Worm (Caenorhabditis elegans) whole organism, young adult: ENCODE data around the gene T10B5.7.
A peak's percentile ranks its signal among the peaks of the same experiment; 100 is the strongest.

Source experiments
- B0035.1 ChIP-seq: sonication (generic microtip); optimal IDR thresholded peaks from 2 replicates; lab custom pipeline; 2016; ENCODE audit warnings: missing genetic modification characterization, mild to moderate bottlenecking, missing compliant biosample characterization, missing genotype, missing genetic modification reagents
- C06A6.2 ChIP-seq: fragments of 200-800 bp; sonication (Bioruptor generic); conservative IDR thresholded peaks from 2 replicates; pipeline ENCODE4 v1.3.6; 2022; ENCODE audit warnings: missing genetic modification characterization, missing compliant biosample characterization
- D2030.7 ChIP-seq: fragments of 200-800 bp; sonication (Bioruptor generic); IDR thresholded peaks from 2 replicates; pipeline ENCODE4 v1.3.6; 2022; ENCODE audit warnings: missing genetic modification reagents, missing genetic modification characterization, missing compliant biosample characterization
- F10E7.11 ChIP-seq: sonication (generic microtip); optimal IDR thresholded peaks from 2 replicates; lab custom pipeline; 2017; ENCODE audit warnings: mild to moderate bottlenecking, missing genetic modification characterization, moderate library complexity, missing compliant biosample characterization
- T07F8.4 ChIP-seq: sonication (generic microtip); optimal IDR thresholded peaks from 2 replicates; lab custom pipeline; 2016; ENCODE audit warnings: mild to moderate bottlenecking, missing genetic modification characterization, moderate library complexity, missing compliant biosample characterization
- Y56A3A.18 ChIP-seq: fragments of 200-800 bp; sonication (Bioruptor generic); IDR thresholded peaks from 2 replicates; pipeline ENCODE4 v1.3.6; 2022; ENCODE audit warnings: missing genetic modification reagents, missing genetic modification characterization, missing compliant biosample characterization
- Y67H2A.10 ChIP-seq: fragments of 200-800 bp; sonication (Bioruptor generic); conservative IDR thresholded peaks from 2 replicates; pipeline ENCODE4 v1.3.6; 2022; ENCODE audit warnings: missing genetic modification reagents, missing genetic modification characterization, missing compliant biosample characterization
- Y79H2A.3 ChIP-seq: fragments of 200-800 bp; sonication (Bioruptor generic); conservative IDR thresholded peaks from 2 replicates; pipeline ENCODE4 v1.3.6; 2022; ENCODE audit warnings: missing genetic modification reagents, missing genetic modification characterization, missing compliant biosample characterization
- akir-1 ChIP-seq: fragments of 200-800 bp; sonication (Bioruptor generic); optimal IDR thresholded peaks from 2 replicates; lab custom pipeline; 2018; ENCODE audit warnings: mild to moderate bottlenecking, missing genetic modification characterization, moderate library complexity, missing compliant biosample characterization
- ama-1 ChIP-seq, 3 experiments: fragments of 150-350 bp in 1 of 3; sonication (generic microtip) in 2 of 3; optimal IDR thresholded peaks; 2 replicates each; lab custom pipeline; 2014 to 2018; ENCODE audit warnings: missing biosample characterization in 2 of 3, missing genetic modification characterization in 2 of 3, missing genetic modification reagents in 2 of 3
- aptf-2 ChIP-seq: fragments of 200-800 bp; sonication (Bioruptor generic); conservative IDR thresholded peaks from 2 replicates; pipeline ENCODE4 v1.3.6; 2022; ENCODE audit warnings: missing genetic modification reagents, missing genetic modification characterization, missing compliant biosample characterization
- aptf-3 ChIP-seq: fragments of 200-800 bp; sonication (Bioruptor generic); IDR thresholded peaks from 2 replicates; pipeline ENCODE4 v1.3.6; 2022; ENCODE audit warnings: missing genetic modification characterization, missing compliant biosample characterization
- attf-6 ChIP-seq: fragments of 200-800 bp; sonication (Bioruptor generic); IDR thresholded peaks from 2 replicates; pipeline ENCODE4 v1.3.6; 2022; ENCODE audit warnings: missing genetic modification reagents, missing genetic modification characterization, missing compliant biosample characterization
- bed-1 ChIP-seq: fragments of 200-800 bp; sonication (Bioruptor generic); IDR thresholded peaks from 2 replicates; pipeline ENCODE4 v1.3.6; 2022; ENCODE audit warnings: missing genetic modification reagents, missing genetic modification characterization, missing compliant biosample characterization
- bed-2 ChIP-seq: fragments of 200-800 bp; sonication (Bioruptor generic); IDR thresholded peaks from 2 replicates; pipeline ENCODE4 v1.3.6; 2022; ENCODE audit warnings: missing genetic modification reagents, missing genetic modification characterization, missing compliant biosample characterization
- ccch-3 ChIP-seq: fragments of 200-800 bp; sonication (Bioruptor generic); optimal IDR thresholded peaks from 2 replicates; lab custom pipeline; 2018; ENCODE audit warnings: mild to moderate bottlenecking, missing genetic modification characterization, missing compliant biosample characterization
- cebp-2 ChIP-seq: fragments of 200-800 bp; sonication (Bioruptor generic); IDR thresholded peaks from 2 replicates; pipeline ENCODE4 v1.3.6; 2022; ENCODE audit warnings: missing genetic modification characterization, missing compliant biosample characterization
- ceh-100 ChIP-seq: fragments of 200-800 bp; sonication (Bioruptor generic); IDR thresholded peaks from 2 replicates; pipeline ENCODE4 v1.3.6; 2022; ENCODE audit warnings: missing genetic modification reagents, missing genetic modification characterization, missing compliant biosample characterization
- ceh-27 ChIP-seq: fragments of 200-800 bp; sonication (Bioruptor generic); optimal IDR thresholded peaks from 2 replicates; lab custom pipeline; 2018; ENCODE audit warnings: mild to moderate bottlenecking, missing genetic modification characterization, moderate library complexity, missing compliant biosample characterization
- ceh-79 ChIP-seq: sonication (generic microtip); optimal IDR thresholded peaks from 2 replicates; lab custom pipeline; 2017; ENCODE audit warnings: mild to moderate bottlenecking, missing genetic modification characterization, missing compliant biosample characterization
- die-1 ChIP-seq: sonication (generic microtip); optimal IDR thresholded peaks from 2 replicates; lab custom pipeline; 2016; ENCODE audit warnings: missing genotype, mild to moderate bottlenecking, missing genetic modification characterization, missing compliant biosample characterization
- egrh-3 ChIP-seq: fragments of 200-800 bp; sonication (Bioruptor generic); IDR thresholded peaks from 2 replicates; pipeline ENCODE4 v1.3.6; 2022; ENCODE audit warnings: missing genetic modification reagents, missing genetic modification characterization, missing compliant biosample characterization
- ets-4 ChIP-seq: fragments of 200-800 bp; sonication (Bioruptor generic); optimal IDR thresholded peaks from 2 replicates; lab custom pipeline; 2018; ENCODE audit warnings: mild to moderate bottlenecking, missing genetic modification characterization, missing compliant biosample characterization
- hlh-26 ChIP-seq: fragments of 200-800 bp; sonication (Bioruptor generic); conservative IDR thresholded peaks from 2 replicates; pipeline ENCODE4 v1.3.6; 2022; ENCODE audit warnings: missing genetic modification reagents, missing genetic modification characterization, missing compliant biosample characterization
- hmg-1.2 ChIP-seq: fragments of 200-800 bp; sonication (Bioruptor generic); IDR thresholded peaks from 2 replicates; pipeline ENCODE4 v1.3.6; 2022; ENCODE audit warnings: missing genetic modification reagents, missing genetic modification characterization, missing compliant biosample characterization
- hsf-1 ChIP-seq: fragments of 200-800 bp; sonication (Bioruptor generic); IDR thresholded peaks from 2 replicates; pipeline ENCODE4 v1.3.6; 2022; ENCODE audit warnings: missing genetic modification reagents, missing genetic modification characterization, missing compliant biosample characterization
- lag-1 ChIP-seq: fragments of 200-800 bp; sonication (Bioruptor generic); IDR thresholded peaks from 2 replicates; pipeline ENCODE4 v1.3.6; 2022; ENCODE audit warnings: missing genetic modification reagents, missing genetic modification characterization, missing compliant biosample characterization
- lin-26 ChIP-seq: fragments of 200-800 bp; sonication (Bioruptor generic); IDR thresholded peaks from 2 replicates; pipeline ENCODE4 v1.3.6; 2022; ENCODE audit warnings: missing genetic modification reagents, missing genetic modification characterization, missing compliant biosample characterization
- madf-10 ChIP-seq: sonication (generic microtip); optimal IDR thresholded peaks from 2 replicates; lab custom pipeline; 2016; ENCODE audit warnings: mild to moderate bottlenecking, missing genetic modification characterization, missing compliant biosample characterization
- madf-3 ChIP-seq: fragments of 200-800 bp; sonication (Bioruptor generic); IDR thresholded peaks from 2 replicates; pipeline ENCODE4 v1.3.6; 2022; ENCODE audit warnings: missing genetic modification reagents, missing genetic modification characterization, missing compliant biosample characterization
- mxl-1 ChIP-seq: sonication (generic microtip); optimal IDR thresholded peaks from 2 replicates; lab custom pipeline; 2016; ENCODE audit warnings: missing genetic modification characterization, missing compliant biosample characterization
- nfya-1 ChIP-seq: sonication (generic microtip); optimal IDR thresholded peaks from 2 replicates; lab custom pipeline; 2017; ENCODE audit warnings: antibody characterized with exemption, missing compliant biosample characterization, missing genetic modification characterization, borderline replicate concordance; ENCODE audit not compliant: insufficient read depth
- nfya-2 ChIP-seq: fragments of 200-800 bp; sonication (Bioruptor generic); IDR thresholded peaks from 2 replicates; pipeline ENCODE4 v1.3.6; 2022; ENCODE audit warnings: missing genetic modification reagents, missing genetic modification characterization, missing compliant biosample characterization
- pha-4 ChIP-seq: fragments of 150-350 bp; sonication (generic microtip); optimal IDR thresholded peaks from 2 replicates; lab custom pipeline; 2014; ENCODE audit warnings: missing biosample characterization, missing genetic modification reagents, missing genetic modification characterization
- rcor-1 ChIP-seq: fragments of 200-800 bp; sonication (Bioruptor generic); IDR thresholded peaks from 2 replicates; pipeline ENCODE4 v1.3.6; 2022; ENCODE audit warnings: missing genetic modification reagents, missing genetic modification characterization, missing compliant biosample characterization
- snpc-3.4 ChIP-seq: sonication (generic microtip); optimal IDR thresholded peaks from 2 replicates; lab custom pipeline; 2017; ENCODE audit warnings: missing genetic modification characterization, mild to moderate bottlenecking, missing compliant biosample characterization, antibody characterized with exemption, moderate library complexity, missing genotype, missing genetic modification reagents
- tlf-1 ChIP-seq: fragments of 200-800 bp; sonication (Bioruptor generic); optimal IDR thresholded peaks from 2 replicates; lab custom pipeline; 2018; ENCODE audit warnings: mild to moderate bottlenecking, missing genetic modification characterization, missing compliant biosample characterization
- unc-62 ChIP-seq: fragments of 150-350 bp; optimal IDR thresholded peaks from 2 replicates; lab custom pipeline; 2014; ENCODE audit warnings: missing biosample characterization, missing genetic modification reagents, missing genetic modification characterization
- zfh-2 ChIP-seq: fragments of 200-800 bp; sonication (Bioruptor generic); conservative IDR thresholded peaks from 2 replicates; pipeline ENCODE4 v1.3.6; 2022; ENCODE audit warnings: missing genetic modification reagents, missing genetic modification characterization, missing compliant biosample characterization
- ztf-18 ChIP-seq: sonication (generic microtip); optimal IDR thresholded peaks from 2 replicates; lab custom pipeline; 2016; ENCODE audit warnings: missing genotype, mild to moderate bottlenecking, missing genetic modification characterization, missing compliant biosample characterization
- ztf-26 ChIP-seq: sonication (generic microtip); optimal IDR thresholded peaks from 2 replicates; lab custom pipeline; 2017; ENCODE audit warnings: missing genetic modification characterization, missing compliant biosample characterization
- ztf-28 ChIP-seq: fragments of 200-800 bp; sonication (Bioruptor generic); IDR thresholded peaks from 2 replicates; pipeline ENCODE4 v1.3.6; 2022; ENCODE audit warnings: missing genetic modification reagents, missing genetic modification characterization, missing compliant biosample characterization

T10B5.7 gene

ce11 chrV:1841744-1842143 is 4.3 kb upstream of the T10B5.7 start, which contains the start of gene T10B5.8:
Gene T10B5.8, plus strand, starts transcription at chrV:1842044.
- no peak for TF ChIP-seq hlh-26
- TF ChIP-seq bed-1 (GFP tag; lab: Robert Waterston, UW) = no peak
- TF ChIP-seq Y67H2A.10 (GFP tag; lab: Robert Waterston, UW) = no peak
- TF ChIP-seq C06A6.2 (GFP tag; lab: Robert Waterston, UW) = no peak
- TF ChIP-seq cebp-2 (GFP tag; lab: Robert Waterston, UW) = no peak
- no peak for TF ChIP-seq lin-26 (GFP tag; lab: Robert Waterston, UW)
- no peak for TF ChIP-seq ceh-27 (GFP tag; lab: Kevin White, UChicago)
- no peak for TF ChIP-seq zfh-2
- no peak for TF ChIP-seq ama-1 (optimal IDR thresholded peaks at IDR 0.05; lab: Kevin White, UChicago)
- TF ChIP-seq ama-1 (GFP tag; optimal IDR thresholded peaks at IDR 0.05; lab: Kevin White, UChicago) = no peak
- TF ChIP-seq die-1 (tag; lab: Kevin White, UChicago) = no peak
- TF ChIP-seq T07F8.4 (tag; lab: Kevin White, UChicago) = no peak
- TF ChIP-seq ztf-28 (GFP tag; lab: Robert Waterston, UW) = no peak
- no peak for TF ChIP-seq Y56A3A.18 (GFP tag; lab: Robert Waterston, UW)
- no peak for TF ChIP-seq B0035.1 (tag; lab: Kevin White, UChicago)
- TF ChIP-seq attf-6 (GFP tag; lab: Robert Waterston, UW) = no peak
- TF ChIP-seq unc-62 (GFP tag; lab: Kevin White, UChicago) = no peak
- no peak for TF ChIP-seq D2030.7 (GFP tag; lab: Robert Waterston, UW)

DNA sequence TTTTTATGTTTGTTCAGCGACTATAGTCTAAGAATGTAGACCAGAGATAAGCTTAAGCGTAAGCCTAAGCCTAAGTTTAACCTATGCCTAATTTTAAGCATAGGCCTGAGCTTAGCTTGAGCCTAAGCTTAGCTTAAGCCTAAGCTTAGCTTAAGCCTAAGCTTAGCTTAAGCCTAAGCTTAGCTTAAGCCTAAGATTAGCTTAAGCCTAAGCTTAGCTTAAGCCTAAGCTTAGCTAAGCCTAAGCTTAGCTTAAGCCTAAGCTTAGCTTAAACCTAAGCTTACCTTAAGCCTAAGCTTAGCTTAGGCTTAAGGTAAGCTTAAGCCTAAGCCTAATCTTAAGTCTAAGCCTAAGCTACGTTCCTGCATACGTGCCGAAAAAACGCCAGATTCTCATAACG is 2.6 kb downstream of the T10B5.7 start:
- TF ChIP-seq ama-1 (optimal IDR thresholded peaks at IDR 0.05; lab: Kevin White, UChicago) (no peak), ama-1 (GFP tag; optimal IDR thresholded peaks at IDR 0.05; lab: Kevin White, UChicago) (no peak), bed-2 (GFP tag; lab: Robert Waterston, UW) (no peak), madf-10 (tag; lab: Kevin White, UChicago) (no peak), aptf-3 (GFP tag; lab: Robert Waterston, UW) (no peak), rcor-1 (GFP tag; lab: Robert Waterston, UW) (no peak), Y79H2A.3 (no peak), pha-4 (tag; lab: Kevin White, UChicago) (no peak)

ce11 chrV:1849992-1850391 is 4.0 kb downstream of the T10B5.7 start:
- TF ChIP-seq zfh-2 = peak; percentile 94
- TF ChIP-seq bed-2 (GFP tag; lab: Robert Waterston, UW) = 0 out of 2 replicates have a peak, but pooled peaks have one; percentile 31
- TF ChIP-seq egrh-3 = peak; percentile 99
- TF ChIP-seq cebp-2 (GFP tag; lab: Robert Waterston, UW) = 0 out of 2 replicates have a peak, but pooled peaks have one; percentile 46

ce11 chrV:1855087-1855486 is 9.1 kb downstream of the T10B5.7 start:
- TF ChIP-seq ceh-27 (GFP tag; lab: Kevin White, UChicago) (no peak), ztf-18 (no peak), mxl-1 (no peak), hmg-1.2 (GFP tag; lab: Robert Waterston, UW) (peak; percentile 18; the same call in 1 of the 2 replicates)
- TF ChIP-seq, all 124 proteins: peak for 1

ce11 chrV:1856176-1856575 is 10.2 kb downstream of the T10B5.7 start, which contains the start of gene T10B5.10:
Gene T10B5.10, minus strand, starts transcription at chrV:1856276.
- TF ChIP-seq lag-1 (GFP tag; lab: Robert Waterston, UW) = no peak
- no peak for TF ChIP-seq Y67H2A.10 (GFP tag; lab: Robert Waterston, UW)
- TF ChIP-seq ama-1 (optimal IDR thresholded peaks at IDR 0.05; lab: Kevin White, UChicago) = no peak
- TF ChIP-seq ama-1 (GFP tag; optimal IDR thresholded peaks at IDR 0.05; lab: Kevin White, UChicago) = no peak
- no peak for TF ChIP-seq ztf-26 (tag; lab: Kevin White, UChicago)
- TF ChIP-seq snpc-3.4 (tag; lab: Kevin White, UChicago) = no peak
- TF ChIP-seq hsf-1 (GFP tag; lab: Robert Waterston, UW) = no peak
- no peak for TF ChIP-seq madf-3 (GFP tag; lab: Robert Waterston, UW)
- no peak for TF ChIP-seq ets-4 (GFP tag; lab: Kevin White, UChicago)
- no peak for TF ChIP-seq ceh-79 (tag; lab: Kevin White, UChicago)
- no peak for TF ChIP-seq akir-1 (GFP tag; lab: Kevin White, UChicago)
- no peak for TF ChIP-seq nfya-2
- no peak for TF ChIP-seq ccch-3 (GFP tag; lab: Kevin White, UChicago)
- no peak for TF ChIP-seq aptf-2 (GFP tag; lab: Robert Waterston, UW)
- no peak for TF ChIP-seq F10E7.11 (tag; lab: Kevin White, UChicago)
- TF ChIP-seq tlf-1 = no peak
- no peak for TF ChIP-seq ceh-100 (GFP tag; lab: Robert Waterston, UW)
- no peak for TF ChIP-seq nfya-1
- TF ChIP-seq, all 124 proteins: peak for 0
